Fruit fly (Drosophila melanogaster) whole organism, prepupa: ENCODE measurements around the gene CG3769.

Experiments used
- CG10631 ChIP-seq: fragments of 200-800 bp; sonication (Bioruptor generic); optimal IDR thresholded peaks from 2 replicates; lab custom pipeline; 2016; ENCODE audit warnings: missing biosample characterization, missing genetic modification characterization
- CG11294 ChIP-seq: fragments of 200-800 bp; sonication (Bioruptor generic); IDR thresholded peaks from 2 replicates; pipeline ENCODE4 v1.3.6; 2022; ENCODE audit warnings: missing biosample characterization, missing genetic modification characterization
- CG11762 ChIP-seq: fragments of 200-800 bp; sonication (Bioruptor generic); optimal IDR thresholded peaks from 3 replicates; lab custom pipeline; 2016; ENCODE audit warnings: missing biosample characterization, missing genetic modification characterization; ENCODE audit not compliant: insufficient read depth
- CG15336 ChIP-seq: fragments of 200-800 bp; sonication (Bioruptor generic); IDR thresholded peaks from 2 replicates; pipeline ENCODE4 v1.3.6; 2022; ENCODE audit warnings: missing biosample characterization, missing genetic modification characterization
- CG1621 ChIP-seq: fragments of 200-800 bp; sonication (Bioruptor generic); optimal IDR thresholded peaks from 3 replicates; lab custom pipeline; 2018; ENCODE audit warnings: missing biosample characterization, mild to moderate bottlenecking, missing genetic modification characterization
- CG16779 ChIP-seq: fragments of 200-800 bp; sonication (Bioruptor generic); optimal IDR thresholded peaks from 3 replicates; lab custom pipeline; 2017; ENCODE audit warnings: missing biosample characterization, mild to moderate bottlenecking, missing genetic modification characterization
- CG3032 ChIP-seq: fragments of 200-800 bp; optimal IDR thresholded peaks from 2 replicates; lab custom pipeline; 2019; ENCODE audit warnings: missing biosample characterization, mild to moderate bottlenecking, missing genetic modification characterization, moderate library complexity
- CG31627 ChIP-seq: fragments of 200-800 bp; sonication (Bioruptor generic); optimal IDR thresholded peaks from 3 replicates; lab custom pipeline; 2016; ENCODE audit warnings: missing biosample characterization, missing genetic modification characterization
- CG32006 ChIP-seq: fragments of 200-800 bp; sonication (Bioruptor generic); optimal IDR thresholded peaks from 3 replicates; lab custom pipeline; 2017; ENCODE audit warnings: missing biosample characterization, mild to moderate bottlenecking, missing genetic modification characterization
- CG3919 ChIP-seq: fragments of 200-800 bp; sonication (Bioruptor generic); optimal IDR thresholded peaks from 3 replicates; lab custom pipeline; 2016; ENCODE audit warnings: missing biosample characterization, missing genetic modification characterization
- CG4318 ChIP-seq: fragments of 200-800 bp; sonication (Bioruptor generic); optimal IDR thresholded peaks from 3 replicates; lab custom pipeline; 2017; ENCODE audit warnings: missing biosample characterization, mild to moderate bottlenecking, missing genetic modification characterization
- CG6163 ChIP-seq: fragments of 200-800 bp; sonication (Bioruptor generic); IDR thresholded peaks from 3 replicates; pipeline ENCODE4 v1.3.6; 2022; ENCODE audit warnings: missing biosample characterization, missing genetic modification characterization
- CG6276 ChIP-seq: fragments of 200-800 bp; sonication (Bioruptor generic); optimal IDR thresholded peaks from 2 replicates; lab custom pipeline; 2017; ENCODE audit warnings: missing biosample characterization, mild to moderate bottlenecking, missing genetic modification characterization
- CG6808 ChIP-seq: fragments of 200-800 bp; sonication (Bioruptor generic); optimal IDR thresholded peaks from 3 replicates; lab custom pipeline; 2017; ENCODE audit warnings: missing biosample characterization, missing genetic modification characterization, mild to moderate bottlenecking, moderate library complexity, missing genetic modification reagents
- CG6854 ChIP-seq: fragments of 200-800 bp; sonication (Bioruptor generic); optimal IDR thresholded peaks from 2 replicates; lab custom pipeline; 2017; ENCODE audit warnings: missing biosample characterization, mild to moderate bottlenecking, missing genetic modification characterization
- CG7368 ChIP-seq: fragments of 200-800 bp; sonication (Bioruptor generic); optimal IDR thresholded peaks from 3 replicates; lab custom pipeline; 2016; ENCODE audit warnings: missing biosample characterization, missing genetic modification characterization
- CG8319 ChIP-seq: fragments of 200-800 bp; sonication (Bioruptor generic); optimal IDR thresholded peaks from 3 replicates; lab custom pipeline; 2016; ENCODE audit warnings: missing biosample characterization, missing genetic modification characterization
- CG8632 ChIP-seq: fragments of 200-800 bp; sonication (Bioruptor generic); optimal IDR thresholded peaks from 3 replicates; lab custom pipeline; 2016; ENCODE audit warnings: missing biosample characterization, missing genetic modification characterization
- Eip75B ChIP-seq: fragments of 200-800 bp; sonication (Bioruptor generic); optimal IDR thresholded peaks from 3 replicates; lab custom pipeline; 2016; ENCODE audit warnings: missing biosample characterization, missing genetic modification characterization
- Eip78C ChIP-seq: fragments of 200-800 bp; sonication (Bioruptor generic); peaks from one replicate; lab custom pipeline; 2016; ENCODE audit warnings: missing biosample characterization, missing genetic modification characterization
- Eip93F ChIP-seq: fragments of 200-800 bp; sonication (Bioruptor generic); optimal IDR thresholded peaks from 2 replicates; lab custom pipeline; 2016; ENCODE audit warnings: missing biosample characterization, mild to moderate bottlenecking, missing genetic modification characterization
- Ets96B ChIP-seq: fragments of 200-800 bp; optimal IDR thresholded peaks from 2 replicates; lab custom pipeline; 2019; ENCODE audit warnings: missing biosample characterization, mild to moderate bottlenecking, missing genetic modification characterization, moderate library complexity
- Hr39 ChIP-seq: fragments of 200-800 bp; sonication (Bioruptor generic); optimal IDR thresholded peaks from 2 replicates; lab custom pipeline; 2016; ENCODE audit warnings: missing biosample characterization, missing genetic modification characterization
- Lpt ChIP-seq: fragments of 200-800 bp; sonication (Bioruptor generic); optimal IDR thresholded peaks from 3 replicates; lab custom pipeline; 2016; ENCODE audit warnings: missing biosample characterization, missing genetic modification characterization
- Met ChIP-seq: fragments of 200-800 bp; sonication (Bioruptor generic); optimal IDR thresholded peaks from 3 replicates; lab custom pipeline; 2016; ENCODE audit warnings: missing biosample characterization, missing genetic modification characterization
- OdsH ChIP-seq: fragments of 200-800 bp; sonication (Bioruptor generic); optimal IDR thresholded peaks from 3 replicates; lab custom pipeline; 2016; ENCODE audit warnings: missing biosample characterization, missing genetic modification characterization
- Smox ChIP-seq: fragments of 200-800 bp; sonication (Bioruptor generic); optimal IDR thresholded peaks from 3 replicates; lab custom pipeline; 2016; ENCODE audit warnings: missing biosample characterization, missing genetic modification characterization
- Sox102F ChIP-seq: fragments of 200-800 bp; sonication (Bioruptor generic); optimal IDR thresholded peaks from 2 replicates; lab custom pipeline; 2016; ENCODE audit warnings: missing biosample characterization, mild to moderate bottlenecking, missing genetic modification characterization
- Sox14 ChIP-seq: fragments of 200-800 bp; sonication (Bioruptor generic); optimal IDR thresholded peaks from 3 replicates; lab custom pipeline; 2016; ENCODE audit warnings: missing biosample characterization, missing genetic modification characterization
- achi ChIP-seq: fragments of 200-800 bp; sonication (Bioruptor generic); optimal IDR thresholded peaks from 3 replicates; lab custom pipeline; 2016; ENCODE audit warnings: missing biosample characterization, missing genetic modification characterization
- acj6 ChIP-seq: fragments of 200-800 bp; sonication (Bioruptor generic); optimal IDR thresholded peaks from 3 replicates; lab custom pipeline; 2016; ENCODE audit warnings: missing biosample characterization, missing genetic modification characterization
- cyc ChIP-seq: fragments of 200-800 bp; sonication (Bioruptor generic); optimal IDR thresholded peaks from 3 replicates; lab custom pipeline; 2016; ENCODE audit warnings: missing biosample characterization, missing genetic modification characterization
- dac ChIP-seq: fragments of 200-800 bp; sonication (Bioruptor generic); optimal IDR thresholded peaks from 2 replicates; lab custom pipeline; 2017; ENCODE audit warnings: missing biosample characterization, mild to moderate bottlenecking, missing genetic modification characterization
- dsx ChIP-seq: fragments of 200-800 bp; optimal IDR thresholded peaks from 3 replicates; lab custom pipeline; 2019; ENCODE audit warnings: missing biosample characterization, mild to moderate bottlenecking, missing genetic modification characterization, moderate library complexity; ENCODE audit not compliant: poor library complexity, severe bottlenecking
- eg ChIP-seq: fragments of 200-800 bp; sonication (Bioruptor generic); IDR thresholded peaks from 3 replicates; pipeline ENCODE4 v1.3.6; 2022; ENCODE audit warnings: missing biosample characterization, missing genetic modification characterization
- esn ChIP-seq: fragments of 200-800 bp; sonication (Bioruptor generic); optimal IDR thresholded peaks from 2 replicates; lab custom pipeline; 2016; ENCODE audit warnings: missing biosample characterization, mild to moderate bottlenecking, missing genetic modification characterization, moderate library complexity
- fd59A ChIP-seq: fragments of 200-800 bp; sonication (Bioruptor generic); optimal IDR thresholded peaks from 2 replicates; lab custom pipeline; 2017; ENCODE audit warnings: missing biosample characterization, mild to moderate bottlenecking, missing genetic modification characterization, missing genetic modification reagents
- fd85E ChIP-seq: fragments of 200-800 bp; sonication (Bioruptor generic); optimal IDR thresholded peaks from 3 replicates; lab custom pipeline; 2016; ENCODE audit warnings: missing biosample characterization, missing genetic modification characterization
- fkh ChIP-seq: fragments of 200-800 bp; sonication (Bioruptor generic); optimal IDR thresholded peaks from 3 replicates; lab custom pipeline; 2017; ENCODE audit warnings: missing biosample characterization, mild to moderate bottlenecking, missing genetic modification characterization, moderate library complexity
- net ChIP-seq: fragments of 200-800 bp; sonication (Bioruptor generic); optimal IDR thresholded peaks from 3 replicates; lab custom pipeline; 2016; ENCODE audit warnings: missing biosample characterization, missing genetic modification characterization
- pdm3 ChIP-seq: fragments of 200-800 bp; sonication (Bioruptor generic); optimal IDR thresholded peaks from 3 replicates; lab custom pipeline; 2016; ENCODE audit warnings: missing biosample characterization, missing genetic modification characterization
- salr ChIP-seq, 2 experiments: fragments of 200-800 bp; sonication (Bioruptor generic); optimal IDR thresholded peaks; 3 replicates each; lab custom pipeline; 2016 to 2018; ENCODE audit warnings: missing biosample characterization in 2 of 2, missing genetic modification characterization in 2 of 2, mild to moderate bottlenecking in 1 of 2
- spab ChIP-seq: fragments of 200-800 bp; sonication (Bioruptor generic); optimal IDR thresholded peaks from 2 replicates; lab custom pipeline; 2017; ENCODE audit warnings: missing biosample characterization, mild to moderate bottlenecking, missing genetic modification characterization, missing genetic modification reagents
- ss ChIP-seq, 2 experiments: fragments of 200-800 bp; sonication (Bioruptor generic); optimal IDR thresholded peaks; 2 replicates in 1 of 2; 3 replicates in 1 of 2; lab custom pipeline; 2017 to 2018; ENCODE audit warnings: mild to moderate bottlenecking in 2 of 2, missing biosample characterization in 2 of 2, missing genetic modification characterization in 2 of 2, moderate library complexity in 1 of 2
- topi ChIP-seq: fragments of 200-800 bp; sonication (Bioruptor generic); optimal IDR thresholded peaks from 3 replicates; lab custom pipeline; 2016; ENCODE audit warnings: missing biosample characterization, missing genetic modification characterization

CG3769 gene

dm6 chr2L:9438227-9438626 lies 3.0 kb downstream of the CG3769 start (continued):
- no peak for TF ChIP-seq CG6854 (GFP tag; lab: Kevin White, UChicago)
- peak; percentile 38 for TF ChIP-seq acj6
- TF ChIP-seq Eip75B (GFP tag; lab: Kevin White, UChicago) = peak; percentile 36
- TF ChIP-seq fd59A = no peak
- TF ChIP-seq ss (GFP tag; optimal IDR thresholded peaks at IDR 0.05; lab: Kevin White, UChicago) = peak in 1 of 2 experiments; percentile 17
- peak; percentile 46; the same call in 1 of the 2 replicates for TF ChIP-seq CG11294 (GFP tag; lab: Robert Waterston, UW)
- TF ChIP-seq CG16779 (tag; lab: Kevin White, UChicago) = no peak
- peak; percentile 29 for TF ChIP-seq CG3919 (GFP tag; lab: Kevin White, UChicago)
- TF ChIP-seq pdm3 (GFP tag; lab: Kevin White, UChicago) = peak; percentile 53
- TF ChIP-seq CG6808 (GFP tag; lab: Kevin White, UChicago) = no peak
- TF ChIP-seq Eip93F (GFP tag; lab: Kevin White, UChicago) = no peak
- peak; percentile 58 for TF ChIP-seq Met (GFP tag; lab: Kevin White, UChicago)
- no peak for TF ChIP-seq Lpt
- peak; percentile 43 for TF ChIP-seq net (GFP tag; lab: Kevin White, UChicago)
- peak; percentile 55 for TF ChIP-seq OdsH (GFP tag; lab: Kevin White, UChicago)
- peak; percentile 48; the same call in 1 of the 3 replicates for TF ChIP-seq eg
- no peak for TF ChIP-seq dac
- peak; percentile 84 for TF ChIP-seq Eip78C (GFP tag; lab: Kevin White, UChicago)
- TF ChIP-seq CG6276 (GFP tag; lab: Kevin White, UChicago) = no peak
- peak; percentile 24 for TF ChIP-seq CG7368
- TF ChIP-seq CG8319 (GFP tag; lab: Kevin White, UChicago) = no peak
- TF ChIP-seq Sox102F (GFP tag; lab: Kevin White, UChicago) = peak; percentile 72
- peak; percentile 21 for TF ChIP-seq CG3032 (tag; lab: Kevin White, UChicago)
- peak; percentile 19 for TF ChIP-seq CG10631 (GFP tag; lab: Kevin White, UChicago)
- TF ChIP-seq fd85E (GFP tag; lab: Kevin White, UChicago) = no peak
- peak; percentile 47 for TF ChIP-seq achi (GFP tag; lab: Kevin White, UChicago)
- TF ChIP-seq spab (GFP tag; lab: Kevin White, UChicago) = peak; percentile 9
- peak; percentile 42 for TF ChIP-seq CG32006 (GFP tag; lab: Kevin White, UChicago)
- TF ChIP-seq CG4318 = no peak
- peak; percentile 24 for TF ChIP-seq CG11762 (GFP tag; lab: Kevin White, UChicago)
- peak; percentile 26 for TF ChIP-seq Sox14 (GFP tag; lab: Kevin White, UChicago)
- TF ChIP-seq CG15336 (GFP tag; lab: Robert Waterston, UW) = peak; percentile 48; the same call in 1 of the 2 replicates
- no peak for TF ChIP-seq CG1621 (tag; lab: Kevin White, UChicago)
- no peak for TF ChIP-seq CG8632 (GFP tag; lab: Kevin White, UChicago)
- peak; percentile 74 for TF ChIP-seq esn
- TF ChIP-seq salr (GFP tag; optimal IDR thresholded peaks at IDR 0.05; lab: Kevin White, UChicago) = no peak
- TF ChIP-seq cyc (GFP tag; lab: Kevin White, UChicago) = peak; percentile 60
- TF ChIP-seq CG31627 (GFP tag; lab: Kevin White, UChicago) = peak; percentile 79
- TF ChIP-seq CG6163 (GFP tag; lab: Robert Waterston, UW) = peak; percentile 56; the same call in 1 of the 3 replicates

DNA sequence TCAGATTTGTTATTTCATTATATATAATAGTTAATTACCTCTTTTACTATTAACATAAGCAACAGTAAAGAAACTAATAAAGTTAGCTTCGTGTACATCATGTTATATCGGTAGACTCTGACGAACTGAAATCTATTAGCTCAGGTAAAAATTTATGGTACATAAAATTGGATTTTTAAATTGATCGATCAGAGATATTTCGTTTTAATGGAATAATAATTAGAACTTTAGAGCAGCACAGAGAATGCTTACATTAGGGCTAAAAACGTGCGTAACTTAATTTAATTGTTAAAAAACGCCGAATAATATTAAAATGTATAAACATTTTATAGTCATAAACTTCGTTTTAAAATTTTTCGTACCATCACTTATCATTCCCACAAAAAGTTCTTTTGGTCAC lies 5.4 kb downstream of the CG3769 start, which contains the start of gene CG33723:
Gene CG33723 (minus strand): TSS at position 101 of the 400 bp plus-strand sequence.
- no peak for TF ChIP-seq fkh (GFP tag; lab: Kevin White, UChicago)
- TF ChIP-seq Smox = no peak
- TF ChIP-seq CG3032 (tag; lab: Kevin White, UChicago) = no peak
- no peak for TF ChIP-seq CG1621 (tag; lab: Kevin White, UChicago)
- no peak for TF ChIP-seq CG11762 (GFP tag; lab: Kevin White, UChicago)
- no peak for TF ChIP-seq CG4318
- TF ChIP-seq esn = no peak
- no peak for TF ChIP-seq topi
- no peak for TF ChIP-seq Ets96B (tag; lab: Kevin White, UChicago)
- no peak for TF ChIP-seq acj6
- no peak for TF ChIP-seq Sox102F (GFP tag; lab: Kevin White, UChicago)
- no peak for TF ChIP-seq CG8319 (GFP tag; lab: Kevin White, UChicago)
- no peak for TF ChIP-seq Hr39 (GFP tag; lab: Kevin White, UChicago)
- TF ChIP-seq dsx = no peak
